Fruit fly (Drosophila melanogaster) whole organism, embryonic: ENCODE results near the gene eIF3l.

Source experiments
- ATbp ChIP-seq: fragments of 200-800 bp; sonication (Bioruptor generic); optimal IDR thresholded peaks from 2 replicates; lab custom pipeline; 2017; ENCODE audit warnings: missing biosample characterization, mild to moderate bottlenecking, missing genetic modification characterization, missing genetic modification reagents
- Bdp1 ChIP-seq: fragments of 200-800 bp; sonication (Bioruptor generic); optimal IDR thresholded peaks from 3 replicates; lab custom pipeline; 2016; ENCODE audit warnings: missing biosample characterization, missing genetic modification characterization
- CG10959 ChIP-seq: fragments of 200-800 bp; sonication (Bioruptor generic); IDR thresholded peaks from 2 replicates; pipeline ENCODE4 v1.3.6; 2022; ENCODE audit warnings: missing biosample characterization, missing genetic modification characterization
- CG11560 ChIP-seq: fragments of 200-800 bp; sonication (Bioruptor generic); IDR thresholded peaks from 3 replicates; pipeline ENCODE4 v1.3.6; 2022; ENCODE audit warnings: missing biosample characterization, missing genetic modification characterization
- CG14050 ChIP-seq: fragments of 200-800 bp; sonication (Bioruptor generic); IDR thresholded peaks from 3 replicates; pipeline ENCODE4 v1.3.6; 2022; ENCODE audit warnings: missing biosample characterization, missing genetic modification characterization
- CG14441 ChIP-seq: fragments of 200-800 bp; sonication (Bioruptor generic); IDR thresholded peaks from 2 replicates; pipeline ENCODE4 v1.3.6; 2022; ENCODE audit warnings: missing biosample characterization, missing genetic modification characterization
- CG15601 ChIP-seq: fragments of 200-800 bp; sonication (Bioruptor generic); optimal IDR thresholded peaks from 3 replicates; lab custom pipeline; 2019; ENCODE audit warnings: missing biosample characterization, mild to moderate bottlenecking, missing genetic modification characterization, moderate library complexity
- CG15696 ChIP-seq: fragments of 200-800 bp; sonication (Bioruptor generic); optimal IDR thresholded peaks from 2 replicates; lab custom pipeline; 2019; ENCODE audit warnings: missing biosample characterization, mild to moderate bottlenecking, missing genetic modification characterization, moderate library complexity
- CG16813 ChIP-seq: fragments of 200-800 bp; sonication (Bioruptor generic); IDR thresholded peaks from 3 replicates; pipeline ENCODE4 v1.3.6; 2022; ENCODE audit warnings: missing biosample characterization, missing genetic modification characterization; ENCODE audit not compliant: partially characterized antibody
- CG17359 ChIP-seq: fragments of 200-800 bp; sonication (Bioruptor generic); optimal IDR thresholded peaks from 3 replicates; lab custom pipeline; 2018; ENCODE audit warnings: missing biosample characterization, mild to moderate bottlenecking, missing genetic modification characterization, moderate library complexity
- CG7357 ChIP-seq: fragments of 200-800 bp; sonication (Bioruptor generic); IDR thresholded peaks from 3 replicates; pipeline ENCODE4 v1.3.6; 2022; ENCODE audit warnings: missing biosample characterization, missing genetic modification characterization
- CG7556 ChIP-seq: fragments of 200-800 bp; sonication (Bioruptor generic); optimal IDR thresholded peaks from 2 replicates; lab custom pipeline; 2017; ENCODE audit warnings: missing biosample characterization, mild to moderate bottlenecking, missing genetic modification characterization
- CG7839 ChIP-seq: fragments of 200-800 bp; sonication (Bioruptor generic); optimal IDR thresholded peaks from 3 replicates; lab custom pipeline; 2018; ENCODE audit warnings: missing biosample characterization, mild to moderate bottlenecking, missing genetic modification characterization, moderate library complexity
- CG7963 ChIP-seq: fragments of 200-800 bp; sonication (Bioruptor generic); IDR thresholded peaks from 3 replicates; pipeline ENCODE4 v1.3.6; 2022; ENCODE audit warnings: missing biosample characterization, missing genetic modification characterization; ENCODE audit not compliant: partially characterized antibody
- CG8089 ChIP-seq: fragments of 200-800 bp; sonication (Bioruptor generic); optimal IDR thresholded peaks from 3 replicates; lab custom pipeline; 2016; ENCODE audit warnings: missing biosample characterization, missing genetic modification characterization
- CG9609 ChIP-seq: fragments of 200-800 bp; sonication (Bioruptor generic); optimal IDR thresholded peaks from 3 replicates; lab custom pipeline; 2016; ENCODE audit warnings: missing biosample characterization, missing genetic modification characterization
- Doc3 ChIP-seq: fragments of 200-800 bp; sonication (Bioruptor generic); IDR thresholded peaks from 3 replicates; pipeline ENCODE4 v1.3.6; 2022; ENCODE audit warnings: missing biosample characterization, missing genetic modification characterization; ENCODE audit not compliant: partially characterized antibody
- Ets65A ChIP-seq: fragments of 200-800 bp; sonication (Bioruptor generic); peaks from one replicate; lab custom pipeline; 2016; ENCODE audit warnings: missing biosample characterization, missing genetic modification characterization
- HLH4C ChIP-seq: fragments of 200-800 bp; sonication (Bioruptor generic); IDR thresholded peaks from 3 replicates; pipeline ENCODE4 v1.3.6; 2022; ENCODE audit warnings: missing biosample characterization, missing genetic modification characterization; ENCODE audit not compliant: partially characterized antibody
- Hr3 ChIP-seq: fragments of 200-800 bp; sonication (Bioruptor generic); optimal IDR thresholded peaks from 3 replicates; lab custom pipeline; 2016; ENCODE audit warnings: missing biosample characterization, missing genetic modification characterization
- Hr39 ChIP-seq: fragments of >200 bp; optimal IDR thresholded peaks from 2 replicates; lab custom pipeline; 2017
- MTF-1 ChIP-seq: fragments of 200-800 bp; sonication (Bioruptor generic); optimal IDR thresholded peaks from 2 replicates; lab custom pipeline; 2018; ENCODE audit warnings: missing biosample characterization, mild to moderate bottlenecking, missing genetic modification characterization, borderline replicate concordance
- Max ChIP-seq: fragments of 200-800 bp; sonication (Bioruptor generic); optimal IDR thresholded peaks from 2 replicates; lab custom pipeline; 2016; ENCODE audit warnings: missing biosample characterization, mild to moderate bottlenecking, missing genetic modification characterization
- Med ChIP-seq: fragments of 200-800 bp; sonication (Bioruptor generic); peaks from one replicate; lab custom pipeline; 2016; ENCODE audit warnings: missing biosample characterization, missing genetic modification characterization, mild to moderate bottlenecking, inconsistent platforms, moderate library complexity
- Oli ChIP-seq: fragments of 200-800 bp; sonication (Bioruptor generic); optimal IDR thresholded peaks from 2 replicates; lab custom pipeline; 2018; ENCODE audit warnings: missing biosample characterization, mild to moderate bottlenecking, missing genetic modification characterization, moderate library complexity
- Rfx ChIP-seq: fragments of 200-800 bp; sonication (Bioruptor generic); IDR thresholded peaks from 2 replicates; pipeline ENCODE4 v1.3.6; 2022; ENCODE audit warnings: missing biosample characterization, missing genetic modification characterization
- Sry-δ ChIP-seq: fragments of 200-800 bp; sonication (Bioruptor generic); optimal IDR thresholded peaks from 2 replicates; lab custom pipeline; 2016; ENCODE audit warnings: missing biosample characterization, missing genetic modification characterization
- ash1 ChIP-seq: fragments of 200-800 bp; sonication (Bioruptor generic); optimal IDR thresholded peaks from 2 replicates; lab custom pipeline; 2018; ENCODE audit warnings: missing biosample characterization, mild to moderate bottlenecking, missing genetic modification characterization
- chinmo ChIP-seq: fragments of 200-800 bp; sonication (Bioruptor generic); IDR thresholded peaks from 4 replicates; pipeline ENCODE4 v1.3.6; 2022; ENCODE audit warnings: missing biosample characterization, missing genetic modification characterization; ENCODE audit not compliant: partially characterized antibody
- ci ChIP-seq: fragments of 200-800 bp; sonication (Bioruptor generic); IDR thresholded peaks from 3 replicates; pipeline ENCODE4 v1.3.6; 2022; ENCODE audit warnings: missing biosample characterization, missing genetic modification characterization
- crol ChIP-seq: fragments of 200-800 bp; sonication (Bioruptor generic); IDR thresholded peaks from 2 replicates; pipeline ENCODE4 v1.3.6; 2022; ENCODE audit warnings: missing biosample characterization, missing genetic modification characterization
- cwo ChIP-seq: fragments of 200-800 bp; sonication (Bioruptor generic); optimal IDR thresholded peaks from 3 replicates; lab custom pipeline; 2017; ENCODE audit warnings: missing biosample characterization, missing genetic modification characterization, mild to moderate bottlenecking, moderate library complexity, missing genetic modification reagents
- dpn ChIP-seq, 2 experiments: fragments of 200-800 bp; sonication (Bioruptor generic); optimal IDR thresholded peaks; 3 replicates each; lab custom pipeline; 2016; ENCODE audit warnings: missing biosample characterization in 2 of 2, missing genetic modification characterization in 2 of 2
- ems ChIP-seq: fragments of 200-800 bp; sonication (Bioruptor generic); optimal IDR thresholded peaks from 3 replicates; lab custom pipeline; 2016; ENCODE audit warnings: missing biosample characterization, missing genetic modification characterization
- en ChIP-seq: fragments of 200-800 bp; sonication (Bioruptor generic); optimal IDR thresholded peaks from 2 replicates; lab custom pipeline; 2016; ENCODE audit warnings: missing biosample characterization, missing genetic modification characterization
- fd3F ChIP-seq: fragments of 200-800 bp; sonication (Bioruptor generic); optimal IDR thresholded peaks from 2 replicates; lab custom pipeline; 2018; ENCODE audit warnings: missing biosample characterization, mild to moderate bottlenecking, missing genetic modification characterization, moderate library complexity
- grau ChIP-seq: fragments of 200-800 bp; optimal IDR thresholded peaks from 3 replicates; lab custom pipeline; 2019; ENCODE audit warnings: missing biosample characterization, mild to moderate bottlenecking, missing genetic modification characterization, moderate library complexity
- insv ChIP-seq, 2 experiments: fragments of 200-800 bp; sonication (Bioruptor generic); optimal IDR thresholded peaks; 3 replicates each; lab custom pipeline; 2016 to 2018; ENCODE audit warnings: missing biosample characterization in 2 of 2, missing genetic modification characterization in 2 of 2
- jigr1 ChIP-seq: fragments of 200-800 bp; sonication (Bioruptor generic); IDR thresholded peaks from 3 replicates; pipeline ENCODE4 v1.3.6; 2022; ENCODE audit warnings: missing biosample characterization, missing genetic modification characterization
- kah ChIP-seq: fragments of 200-800 bp; sonication (Bioruptor generic); optimal IDR thresholded peaks from 2 replicates; lab custom pipeline; 2018; ENCODE audit warnings: missing biosample characterization, mild to moderate bottlenecking, missing genetic modification characterization
- kni ChIP-seq: fragments of 200-800 bp; sonication (Bioruptor generic); optimal IDR thresholded peaks from 3 replicates; lab custom pipeline; 2017; ENCODE audit warnings: mild to moderate bottlenecking, missing biosample characterization, missing genetic modification reagents, missing genetic modification characterization
- nmo ChIP-seq: fragments of 200-800 bp; sonication (Bioruptor generic); optimal IDR thresholded peaks from 2 replicates; lab custom pipeline; 2018; ENCODE audit warnings: missing biosample characterization, mild to moderate bottlenecking, missing genetic modification characterization, moderate library complexity
- pb ChIP-seq: fragments of 200-800 bp; sonication (Bioruptor generic); optimal IDR thresholded peaks from 3 replicates; lab custom pipeline; 2016; ENCODE audit warnings: missing biosample characterization, missing genetic modification characterization
- schlank ChIP-seq: fragments of 200-800 bp; sonication (Bioruptor generic); optimal IDR thresholded peaks from 2 replicates; lab custom pipeline; 2018; ENCODE audit warnings: missing biosample characterization, mild to moderate bottlenecking, missing genetic modification characterization
- so ChIP-seq: fragments of 200-800 bp; sonication (Bioruptor generic); IDR thresholded peaks from 3 replicates; pipeline ENCODE4 v1.3.6; 2022; ENCODE audit warnings: missing biosample characterization, missing genetic modification characterization
- sqz ChIP-seq: fragments of 200-800 bp; sonication (Bioruptor generic); optimal IDR thresholded peaks from 3 replicates; lab custom pipeline; 2018; ENCODE audit warnings: missing biosample characterization, mild to moderate bottlenecking, missing genetic modification characterization
- tna ChIP-seq: fragments of 200-800 bp; sonication (Bioruptor generic); IDR thresholded peaks from 2 replicates; pipeline ENCODE4 v1.3.6; 2022; ENCODE audit warnings: missing biosample characterization, missing genetic modification characterization; ENCODE audit not compliant: partially characterized antibody

eIF3l gene

dm6 chr3L:12163082-12163481 is 17.2 kb upstream of the eIF3l start (continued):
- TF ChIP-seq nmo (GFP tag; lab: Kevin White, UChicago) (peak; percentile 41), HLH4C (GFP tag; lab: Robert Waterston, UW) (no peak), ash1 (no peak), jigr1 (GFP tag; lab: Robert Waterston, UW) (no peak), schlank (tag; lab: Kevin White, UChicago) (no peak), CG9609 (GFP tag; lab: Kevin White, UChicago) (no peak), CG14441 (GFP tag; lab: Robert Waterston, UW) (0 out of 2 replicates have a peak, but pooled peaks have one; percentile 4), Bdp1 (GFP tag; lab: Kevin White, UChicago) (no peak), ci (peak; percentile 46; the same call in 2 of the 3 replicates), CG7357 (GFP tag; lab: Robert Waterston, UW) (no peak), Sry-δ (GFP tag; lab: Kevin White, UChicago) (no peak), dpn (GFP tag; optimal IDR thresholded peaks at IDR 0.05; lab: Kevin White, UChicago) (no peak), en (no peak), insv (GFP tag; optimal IDR thresholded peaks at IDR 0.05; lab: Kevin White, UChicago) (no peak), kah (GFP tag; lab: Kevin White, UChicago) (no peak), MTF-1 (GFP tag; lab: Kevin White, UChicago) (no peak), CG17359 (tag; lab: Kevin White, UChicago) (no peak), grau (peak; percentile 11), CG7963 (GFP tag; lab: Robert Waterston, UW) (no peak), Med (GFP tag; lab: Kevin White, UChicago) (peak; percentile 49), pb (GFP tag; lab: Kevin White, UChicago) (no peak), Hr3 (GFP tag; lab: Kevin White, UChicago) (no peak), CG14050 (GFP tag; lab: Robert Waterston, UW) (peak; percentile 13; the same call in 1 of the 3 replicates), CG7839 (no peak), ATbp (GFP tag; lab: Kevin White, UChicago) (no peak), fd3F (no peak), sqz (GFP tag; lab: Kevin White, UChicago) (no peak), Max (GFP tag; lab: Kevin White, UChicago) (no peak)
- TF ChIP-seq, all 482 proteins: peak for 21

DNA sequence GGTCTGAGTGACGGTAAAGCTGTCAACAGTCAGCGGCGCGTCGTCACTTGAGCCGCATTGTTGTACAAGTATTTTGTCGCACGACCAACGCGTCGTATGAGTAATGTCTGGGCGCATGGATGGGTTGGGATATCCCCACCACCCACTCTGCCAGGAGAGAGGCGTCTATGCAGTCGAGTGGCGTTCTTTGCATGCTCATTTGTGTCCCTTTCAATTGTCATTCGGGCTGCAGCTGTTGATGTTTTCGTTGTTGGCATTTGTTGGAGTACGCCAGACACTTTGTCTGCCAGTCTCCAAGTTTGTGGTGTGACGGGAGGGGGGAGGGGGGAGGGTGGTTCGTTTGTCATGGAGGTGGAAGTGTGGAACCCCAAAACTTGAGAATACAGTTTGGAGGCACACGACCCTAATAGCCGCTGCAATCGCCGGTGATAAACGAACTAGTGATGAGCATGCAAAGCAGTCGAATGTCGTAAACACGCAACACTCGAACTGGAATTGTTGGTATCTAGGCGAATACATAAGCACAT is 16.3 kb upstream of the eIF3l start:
- TF ChIP-seq cwo: peak; percentile 53
- TF ChIP-seq ems: no peak
- peak; percentile 83 for TF ChIP-seq Med (GFP tag; lab: Kevin White, UChicago)
- no peak for TF ChIP-seq CG8089 (GFP tag; lab: Kevin White, UChicago)
- TF ChIP-seq kni (GFP tag; lab: Kevin White, UChicago): peak; percentile 16
- TF ChIP-seq Oli (tag; lab: Kevin White, UChicago): no peak
- TF ChIP-seq CG11560 (tag; lab: Robert Waterston, UW): 0 out of 3 replicates have a peak, but pooled peaks have one; percentile 36
- no peak for TF ChIP-seq CG7556
- TF ChIP-seq Doc3 (GFP tag; lab: Robert Waterston, UW): no peak
- TF ChIP-seq Rfx (GFP tag; lab: Robert Waterston, UW): peak; percentile 13; the same call in 1 of the 2 replicates
- no peak for TF ChIP-seq CG10959 (GFP tag; lab: Robert Waterston, UW)
- TF ChIP-seq CG16813 (GFP tag; lab: Robert Waterston, UW): 0 out of 3 replicates have a peak, but pooled peaks have one; percentile 13
- TF ChIP-seq CG15696 (tag; lab: Kevin White, UChicago): no peak
- TF ChIP-seq Hr39 (lab: Kevin White, UChicago): peak; percentile 56
- 0 out of 4 replicates have a peak, but pooled peaks have one; percentile 70 for TF ChIP-seq chinmo (GFP tag; lab: Robert Waterston, UW)
- peak; percentile 71 for TF ChIP-seq Ets65A (GFP tag; lab: Kevin White, UChicago)
- peak; percentile 37 for TF ChIP-seq CG15601 (tag; lab: Kevin White, UChicago)
- peak; percentile 28; the same call in 1 of the 2 replicates for TF ChIP-seq tna (GFP tag; lab: Robert Waterston, UW)
- 0 out of 3 replicates have a peak, but pooled peaks have one; percentile 3 for TF ChIP-seq so
- TF ChIP-seq crol (GFP tag; lab: Robert Waterston, UW): peak; percentile 66
